Worm (Caenorhabditis elegans) whole organism, L1 larva: ENCODE data around the gene lmp-1.

Experiments used
- C16A3.4 ChIP-seq: fragments of 150-350 bp; optimal IDR thresholded peaks from 2 replicates; lab custom pipeline; 2014; ENCODE audit warnings: missing biosample characterization, missing genetic modification characterization
- F16B12.6 ChIP-seq: fragments of 150-350 bp; optimal IDR thresholded peaks from 2 replicates; lab custom pipeline; 2014; ENCODE audit warnings: missing biosample characterization, missing genetic modification characterization
- aly-2 ChIP-seq: fragments of 150-350 bp; optimal IDR thresholded peaks from 2 replicates; lab custom pipeline; 2014; ENCODE audit warnings: missing biosample characterization, missing genetic modification characterization
- ama-1 ChIP-seq: fragments of 150-350 bp; optimal IDR thresholded peaks from 2 replicates; lab custom pipeline; 2014
- blmp-1 ChIP-seq: fragments of 150-350 bp; optimal IDR thresholded peaks from 2 replicates; lab custom pipeline; 2014; ENCODE audit warnings: missing biosample characterization, missing genetic modification characterization
- ceh-82 ChIP-seq, 3 experiments: fragments of 150-350 bp in 1 of 3; sonication (generic microtip) in 2 of 3; optimal IDR thresholded peaks; 2 replicates each; lab custom pipeline; 2014 to 2017; ENCODE audit warnings: missing biosample characterization in 3 of 3, missing genetic modification characterization in 3 of 3
- ceh-88 ChIP-seq: fragments of 200-800 bp; sonication (Bioruptor generic); IDR thresholded peaks from 2 replicates; pipeline ENCODE4 v1.3.6; 2022; ENCODE audit warnings: missing genetic modification characterization, missing compliant biosample characterization
- ceh-90 ChIP-seq: sonication (generic microtip); optimal IDR thresholded peaks from 2 replicates; lab custom pipeline; 2016; ENCODE audit warnings: missing genetic modification characterization, missing compliant biosample characterization
- dpl-1 ChIP-seq, 3 experiments: fragments of 150-350 bp in 2 of 3; sonication (generic microtip) in 1 of 3; optimal IDR thresholded peaks; 2 replicates each; lab custom pipeline; 2014 to 2017; ENCODE audit warnings: missing biosample characterization in 3 of 3, missing genetic modification characterization in 3 of 3, missing genetic modification reagents in 3 of 3
- dsc-1 ChIP-seq: sonication (generic microtip); optimal IDR thresholded peaks from 2 replicates; lab custom pipeline; 2016; ENCODE audit warnings: mild to moderate bottlenecking, missing genetic modification characterization, missing compliant biosample characterization
- efl-1 ChIP-seq, 4 experiments: fragments of 150-350 bp; optimal IDR thresholded peaks in 3 of 4; peaks in 1 of 4; 1 replicate in 1 of 4; 2 replicates in 3 of 4; lab custom pipeline; 2014; ENCODE audit warnings: missing biosample characterization in 2 of 4, missing genetic modification characterization in 2 of 4, missing genetic modification reagents in 2 of 4
- egl-13 ChIP-seq: sonication (generic microtip); optimal IDR thresholded peaks from 2 replicates; lab custom pipeline; 2016; ENCODE audit warnings: missing genotype, missing genetic modification reagents, missing genetic modification characterization, missing compliant biosample characterization
- fkh-10 ChIP-seq: sonication (generic microtip); optimal IDR thresholded peaks from 2 replicates; lab custom pipeline; 2017; ENCODE audit warnings: missing biosample characterization, missing genetic modification reagents, missing genetic modification characterization
- fkh-4 ChIP-seq: sonication (generic microtip); optimal IDR thresholded peaks from 2 replicates; lab custom pipeline; 2016; ENCODE audit warnings: missing compliant biosample characterization, missing genetic modification characterization, borderline replicate concordance
- fkh-8 ChIP-seq: sonication (generic microtip); optimal IDR thresholded peaks from 2 replicates; lab custom pipeline; 2016; ENCODE audit warnings: mild to moderate bottlenecking, missing genetic modification characterization, missing compliant biosample characterization
- fos-1 ChIP-seq: fragments of 150-350 bp; optimal IDR thresholded peaks from 2 replicates; lab custom pipeline; 2014; ENCODE audit warnings: missing biosample characterization, missing genetic modification characterization
- hlh-17 ChIP-seq: fragments of 200-800 bp; sonication (Bioruptor generic); optimal IDR thresholded peaks from 2 replicates; lab custom pipeline; 2018; ENCODE audit warnings: missing genetic modification characterization, mild to moderate bottlenecking, missing compliant biosample characterization, moderate library complexity, borderline replicate concordance
- jun-1 ChIP-seq: fragments of 150-350 bp; optimal IDR thresholded peaks from 2 replicates; lab custom pipeline; 2014; ENCODE audit warnings: missing biosample characterization, missing genetic modification reagents, missing genetic modification characterization
- lin-14 ChIP-seq: fragments of 200-800 bp; sonication (Bioruptor generic); optimal IDR thresholded peaks from 2 replicates; lab custom pipeline; 2018; ENCODE audit warnings: mild to moderate bottlenecking, missing genetic modification characterization, moderate library complexity, missing compliant biosample characterization
- lin-35 ChIP-seq, 2 experiments: fragments of 150-350 bp; optimal IDR thresholded peaks; 2 replicates each; lab custom pipeline; 2014; ENCODE audit warnings: missing biosample characterization in 2 of 2, missing genetic modification characterization in 2 of 2, missing genetic modification reagents in 2 of 2
- mdl-1 ChIP-seq, 2 experiments: fragments of 150-350 bp; optimal IDR thresholded peaks; 2 replicates each; lab custom pipeline; 2014 to 2017; ENCODE audit warnings: missing biosample characterization in 2 of 2, missing genetic modification characterization in 2 of 2, inconsistent platforms in 1 of 2
- mef-2 ChIP-seq: fragments of 150-350 bp; optimal IDR thresholded peaks from 2 replicates; lab custom pipeline; 2014; ENCODE audit warnings: missing biosample characterization, missing genetic modification characterization
- mep-1 ChIP-seq: fragments of 150-350 bp; optimal IDR thresholded peaks from 2 replicates; lab custom pipeline; 2014; ENCODE audit warnings: missing biosample characterization, missing genetic modification characterization
- nhr-20 ChIP-seq: sonication (generic microtip); optimal IDR thresholded peaks from 2 replicates; lab custom pipeline; 2016; ENCODE audit warnings: mild to moderate bottlenecking, missing genetic modification characterization, missing compliant biosample characterization
- nhr-237 ChIP-seq: fragments of 150-350 bp; optimal IDR thresholded peaks from 2 replicates; lab custom pipeline; 2014; ENCODE audit warnings: missing biosample characterization, missing genetic modification characterization
- nhr-71 ChIP-seq: sonication (generic microtip); optimal IDR thresholded peaks from 2 replicates; lab custom pipeline; 2016; ENCODE audit warnings: mild to moderate bottlenecking, missing genetic modification characterization, moderate library complexity, missing compliant biosample characterization
- nhr-76 ChIP-seq: sonication (generic microtip); optimal IDR thresholded peaks from 2 replicates; lab custom pipeline; 2017; ENCODE audit warnings: missing biosample characterization, missing genetic modification characterization
- nhr-77 ChIP-seq: fragments of 150-350 bp; optimal IDR thresholded peaks from 2 replicates; lab custom pipeline; 2014; ENCODE audit warnings: missing biosample characterization, missing genetic modification characterization
- nhr-84 ChIP-seq: sonication (generic microtip); optimal IDR thresholded peaks from 2 replicates; lab custom pipeline; 2017; ENCODE audit warnings: missing biosample characterization, missing genetic modification characterization
- nhr-85 ChIP-seq: sonication (generic microtip); peaks from one replicate; lab custom pipeline; 2016; ENCODE audit warnings: missing genetic modification characterization, inconsistent platforms, missing compliant biosample characterization
- nhr-90 ChIP-seq: sonication (generic microtip); optimal IDR thresholded peaks from 2 replicates; lab custom pipeline; 2016; ENCODE audit warnings: mild to moderate bottlenecking, missing genetic modification characterization, missing compliant biosample characterization; ENCODE audit not compliant: poor library complexity
- pag-3 ChIP-seq: sonication (generic microtip); optimal IDR thresholded peaks from 2 replicates; lab custom pipeline; 2017; ENCODE audit warnings: missing genetic modification characterization, mild to moderate bottlenecking, missing compliant biosample characterization, antibody characterized with exemption, borderline replicate concordance; ENCODE audit not compliant: insufficient read depth
- rnt-1 ChIP-seq: sonication (generic microtip); optimal IDR thresholded peaks from 2 replicates; lab custom pipeline; 2016; ENCODE audit warnings: mild to moderate bottlenecking, missing genetic modification characterization, moderate library complexity, missing compliant biosample characterization
- skn-1 ChIP-seq: fragments of 150-350 bp; optimal IDR thresholded peaks from 2 replicates; lab custom pipeline; 2014; ENCODE audit warnings: missing biosample characterization, missing genetic modification characterization
- snpc-4 ChIP-seq: fragments of 150-350 bp; optimal IDR thresholded peaks from 2 replicates; lab custom pipeline; 2014; ENCODE audit warnings: missing biosample characterization, missing genetic modification characterization
- snu-23 ChIP-seq: sonication (generic microtip); optimal IDR thresholded peaks from 2 replicates; lab custom pipeline; 2016; ENCODE audit warnings: missing genetic modification characterization, missing compliant biosample characterization
- sup-37 ChIP-seq: fragments of 200-800 bp; sonication (Bioruptor generic); optimal IDR thresholded peaks from 2 replicates; lab custom pipeline; 2018; ENCODE audit warnings: mild to moderate bottlenecking, missing genetic modification characterization, missing compliant biosample characterization
- swsn-7 ChIP-seq: sonication (generic microtip); optimal IDR thresholded peaks from 2 replicates; lab custom pipeline; 2016; ENCODE audit warnings: missing genetic modification characterization, missing compliant biosample characterization
- unc-130 ChIP-seq: fragments of 150-350 bp; optimal IDR thresholded peaks from 2 replicates; lab custom pipeline; 2017; ENCODE audit warnings: missing biosample characterization, missing genetic modification characterization, inconsistent platforms
- unc-86 ChIP-seq: sonication (generic microtip); optimal IDR thresholded peaks from 2 replicates; lab custom pipeline; 2016; ENCODE audit warnings: missing genetic modification characterization, missing compliant biosample characterization
- unc-98 ChIP-seq: fragments of 200-800 bp; sonication (Bioruptor generic); IDR thresholded peaks from 2 replicates; pipeline ENCODE4 v1.3.6; 2022; ENCODE audit warnings: missing genetic modification characterization, missing compliant biosample characterization
- vab-15 ChIP-seq: sonication (generic microtip); optimal IDR thresholded peaks from 2 replicates; lab custom pipeline; 2017; ENCODE audit warnings: missing genotype, mild to moderate bottlenecking, missing genetic modification characterization, missing compliant biosample characterization
- xbp-1 ChIP-seq: sonication (generic microtip); optimal IDR thresholded peaks from 2 replicates; lab custom pipeline; 2016; ENCODE audit warnings: missing genetic modification characterization, missing compliant biosample characterization
- zip-4 ChIP-seq: fragments of 200-800 bp; sonication (Bioruptor generic); optimal IDR thresholded peaks from 2 replicates; lab custom pipeline; 2018; ENCODE audit warnings: mild to moderate bottlenecking, missing genetic modification characterization, moderate library complexity, missing compliant biosample characterization
- ztf-4 ChIP-seq: fragments of 150-350 bp; optimal IDR thresholded peaks from 2 replicates; lab custom pipeline; 2014; ENCODE audit warnings: missing biosample characterization, missing genetic modification characterization

lmp-1 gene

DNA sequence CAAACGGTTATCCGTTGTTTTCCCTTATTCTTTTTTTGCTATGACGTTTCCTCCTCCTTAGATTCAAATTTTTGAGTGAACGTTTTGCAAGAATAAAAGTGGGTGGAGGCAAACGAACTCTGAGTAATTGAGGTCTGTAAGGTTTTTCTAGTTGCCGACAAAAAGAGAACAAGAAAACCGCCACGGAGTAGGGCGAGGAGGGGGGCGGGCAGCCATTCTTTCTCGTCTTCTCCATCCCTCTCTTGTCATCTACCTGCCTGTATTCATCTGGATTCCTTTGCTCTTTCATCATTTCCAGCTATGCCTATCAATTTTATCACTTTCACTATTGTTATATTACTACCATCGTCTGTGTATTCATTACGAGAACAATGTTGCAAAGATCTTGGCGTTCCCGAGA is 7.7 kb upstream of the lmp-1 start, which contains the start of gene igdb-3:
igdb-3 (plus strand) TSS at position 301 of the 400 bp plus-strand sequence.
- TF ChIP-seq aly-2 (tag; lab: Kevin White, UChicago), result no peak
- no peak for TF ChIP-seq ceh-88
- TF ChIP-seq ceh-90 (tag; lab: Kevin White, UChicago), result no peak
- TF ChIP-seq xbp-1 (tag; lab: Kevin White, UChicago), result no peak
- no peak for TF ChIP-seq nhr-90 (tag; lab: Kevin White, UChicago)
- no peak for TF ChIP-seq lin-14
- TF ChIP-seq dsc-1, result no peak

DNA sequence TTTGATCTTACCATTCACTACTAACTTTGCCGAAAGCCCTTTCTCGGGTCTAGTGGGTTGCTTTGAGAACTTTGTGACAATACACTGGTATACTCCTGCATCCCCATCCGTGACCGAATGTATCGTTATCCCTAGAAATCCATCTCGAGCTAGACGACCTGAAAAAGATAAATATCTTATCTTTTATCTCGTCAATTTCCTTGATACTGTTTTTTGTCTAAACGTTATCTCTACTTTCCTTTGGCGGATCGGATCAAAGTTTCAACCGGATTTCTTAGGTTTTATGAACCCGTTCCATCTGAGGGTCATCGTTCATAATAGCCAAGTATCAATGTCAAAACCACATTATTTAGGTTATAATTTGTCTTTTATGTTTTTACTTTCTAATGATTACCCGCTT is 7.1 kb upstream of the lmp-1 start:
- TF ChIP-seq snpc-4 (tag; lab: Kevin White, UChicago) (no peak), nhr-237 (tag; lab: Kevin White, UChicago) (no peak), mef-2 (no peak), ztf-4 (tag; lab: Kevin White, UChicago) (no peak), efl-1 (optimal IDR thresholded peaks at IDR 0.05; lab: Kevin White, UChicago) (no peak), efl-1 (GFP tag; optimal IDR thresholded peaks at IDR 0.05 in 1 of 2; lab: Kevin White, UChicago) (peak in 1 of 2 experiments; percentile 19), nhr-84 (tag; lab: Kevin White, UChicago) (no peak)
- TF ChIP-seq, all 84 proteins: peak for 1

DNA sequence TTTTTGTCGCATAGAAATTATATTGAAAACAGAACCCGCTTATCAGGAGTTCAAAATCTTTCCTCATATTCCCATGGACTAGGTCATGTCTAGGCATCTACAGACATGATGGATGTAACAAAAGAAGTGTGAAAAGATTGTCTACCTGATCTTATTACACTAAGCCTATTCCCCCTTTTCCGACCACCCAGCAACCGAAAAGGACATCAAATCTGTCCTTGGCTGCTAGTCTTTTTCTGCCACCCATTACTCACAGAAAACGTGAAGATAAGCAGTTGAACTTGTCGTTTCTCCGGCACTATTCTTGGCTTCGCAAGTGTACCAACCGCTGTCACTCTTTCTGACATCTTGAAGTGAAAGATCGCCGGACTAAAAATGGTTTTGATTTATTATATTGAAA is 5.4 kb upstream of the lmp-1 start:
- TF ChIP-seq nhr-85 (tag; lab: Kevin White, UChicago) (peak; percentile 77), lin-14 (peak; percentile 19), unc-98 (GFP tag; lab: Robert Waterston, UW) (no peak), vab-15 (tag; lab: Kevin White, UChicago) (no peak)

DNA sequence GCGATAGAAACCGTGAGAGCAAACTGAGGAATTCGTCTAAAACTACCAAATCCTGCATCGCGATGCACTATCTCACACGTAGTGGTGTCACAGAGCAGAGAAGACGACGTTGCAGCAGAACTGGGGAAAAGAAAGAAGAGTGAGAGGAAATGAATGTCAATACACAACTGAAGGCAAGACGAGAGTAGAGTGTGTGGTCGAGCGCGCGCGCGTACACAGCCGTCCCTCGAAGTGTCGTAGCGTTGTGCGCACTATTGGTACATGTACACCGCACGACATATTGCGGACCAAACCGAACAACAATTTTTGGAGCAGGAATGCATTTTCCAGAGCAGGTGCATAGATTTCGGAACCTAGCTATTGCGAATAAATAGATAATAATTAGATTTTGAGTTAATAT is 879 bp upstream of the lmp-1 start:
- peak; percentile 85 for TF ChIP-seq fkh-8
- peak in 1 of 2 experiments; percentile 49 for TF ChIP-seq mdl-1 (tag; optimal IDR thresholded peaks at IDR 0.05; lab: Kevin White, UChicago)
- TF ChIP-seq efl-1 (optimal IDR thresholded peaks at IDR 0.05; lab: Kevin White, UChicago), result peak; percentile 29 to 47
- TF ChIP-seq efl-1 (GFP tag; optimal IDR thresholded peaks at IDR 0.05 in 1 of 2; lab: Kevin White, UChicago), result peak; percentile 53 to 60
- peak; percentile 30 for TF ChIP-seq dsc-1
- no peak for TF ChIP-seq nhr-76 (tag; lab: Kevin White, UChicago)
- TF ChIP-seq sup-37 (GFP tag; lab: Kevin White, UChicago), result peak; percentile 46
- TF ChIP-seq blmp-1 (tag; lab: Kevin White, UChicago), result peak; percentile 8
- peak; percentile 28 for TF ChIP-seq nhr-90 (tag; lab: Kevin White, UChicago)
- peak; percentile 74 for TF ChIP-seq snu-23 (GFP tag; lab: Kevin White, UChicago)
- TF ChIP-seq mef-2, result no peak
- TF ChIP-seq jun-1 (tag; lab: Kevin White, UChicago), result no peak
- TF ChIP-seq fos-1, result peak; percentile 48
- TF ChIP-seq dpl-1 (GFP tag; optimal IDR thresholded peaks at IDR 0.05; lab: Kevin White, UChicago), result peak; percentile 7 to 46 (median 39)
- TF ChIP-seq zip-4, result peak; percentile 11
- peak; percentile 45 for TF ChIP-seq C16A3.4
- TF ChIP-seq unc-86, result peak; percentile 47
- peak; percentile 61 to 72 for TF ChIP-seq lin-35 (GFP tag; optimal IDR thresholded peaks at IDR 0.05; lab: Kevin White, UChicago)
- no peak for TF ChIP-seq pag-3 (tag; lab: Kevin White, UChicago)
- peak; percentile 75 for TF ChIP-seq nhr-85 (tag; lab: Kevin White, UChicago)
- peak; percentile 61 for TF ChIP-seq skn-1 (tag; lab: Kevin White, UChicago)
- TF ChIP-seq nhr-77 (tag; lab: Kevin White, UChicago), result peak; percentile 37
- peak; percentile 20 for TF ChIP-seq fkh-10 (GFP tag; lab: Kevin White, UChicago)
- peak; percentile 47 for TF ChIP-seq egl-13
- no peak for TF ChIP-seq ama-1 (lab: Kevin White, UChicago)
- TF ChIP-seq xbp-1 (tag; lab: Kevin White, UChicago), result peak; percentile 72
- peak; percentile 80 for TF ChIP-seq nhr-20 (tag; lab: Kevin White, UChicago)
- TF ChIP-seq hlh-17 (GFP tag; lab: Kevin White, UChicago), result no peak
- no peak for TF ChIP-seq fkh-4 (tag; lab: Kevin White, UChicago)
- peak; percentile 61 for TF ChIP-seq swsn-7 (tag; lab: Kevin White, UChicago)
- TF ChIP-seq F16B12.6 (tag; lab: Kevin White, UChicago), result peak; percentile 83
- TF ChIP-seq nhr-84 (tag; lab: Kevin White, UChicago), result no peak
- TF ChIP-seq lin-14, result peak; percentile 91
- peak; percentile 31 for TF ChIP-seq unc-130 (tag; lab: Kevin White, UChicago)
- TF ChIP-seq mep-1 (tag; lab: Kevin White, UChicago), result peak; percentile 73
- TF ChIP-seq nhr-71 (tag; lab: Kevin White, UChicago), result peak; percentile 71
- peak; percentile 27 to 80 (median 50) for TF ChIP-seq ceh-82 (tag; optimal IDR thresholded peaks at IDR 0.05; lab: Kevin White, UChicago)
- TF ChIP-seq rnt-1, result peak; percentile 54
